Worm (Caenorhabditis elegans) whole organism, midembryonic: ENCODE data around the gene F13H10.1.

Source experiments
- T22C8.4 ChIP-seq: fragments of 200-800 bp; sonication (Bioruptor generic); IDR thresholded peaks from 2 replicates; pipeline ENCODE4 v1.3.6; 2022; ENCODE audit warnings: missing genetic modification characterization, missing compliant biosample characterization
- cog-1 ChIP-seq: sonication (generic microtip); optimal IDR thresholded peaks from 2 replicates; lab custom pipeline; 2016; ENCODE audit warnings: missing genetic modification characterization, missing compliant biosample characterization
- flt-1 ChIP-seq: fragments of 200-800 bp; sonication (Bioruptor generic); IDR thresholded peaks from 2 replicates; pipeline ENCODE4 v1.3.6; 2022; ENCODE audit warnings: missing genetic modification characterization, missing compliant biosample characterization
- klf-2 ChIP-seq: fragments of 200-800 bp; sonication (Bioruptor generic); conservative IDR thresholded peaks from 2 replicates; pipeline ENCODE4 v1.3.6; 2022; ENCODE audit warnings: missing genetic modification reagents, missing genetic modification characterization, missing compliant biosample characterization
- med-1 ChIP-seq: sonication (generic microtip); optimal IDR thresholded peaks from 2 replicates; lab custom pipeline; 2017; ENCODE audit warnings: missing genetic modification characterization, mild to moderate bottlenecking, missing compliant biosample characterization, antibody characterized with exemption, missing genetic modification reagents; ENCODE audit not compliant: insufficient read depth
- ref-1 ChIP-seq: fragments of 200-800 bp; sonication (Bioruptor generic); conservative IDR thresholded peaks from 2 replicates; pipeline ENCODE4 v1.3.6; 2022; ENCODE audit warnings: missing genetic modification reagents, missing genetic modification characterization, missing compliant biosample characterization
- tab-1 ChIP-seq: fragments of 200-800 bp; sonication (Bioruptor generic); IDR thresholded peaks from 2 replicates; pipeline ENCODE4 v1.3.6; 2022; ENCODE audit warnings: missing genetic modification characterization, missing compliant biosample characterization
- ztf-23 ChIP-seq: fragments of 200-800 bp; sonication (Bioruptor generic); IDR thresholded peaks from 2 replicates; pipeline ENCODE4 v1.3.6; 2022; ENCODE audit warnings: missing genetic modification reagents, missing genetic modification characterization, missing compliant biosample characterization
- ztf-29 ChIP-seq: fragments of 200-800 bp; sonication (Bioruptor generic); IDR thresholded peaks from 2 replicates; pipeline ENCODE4 v1.3.6; 2022; ENCODE audit warnings: missing genetic modification reagents, missing genetic modification characterization, missing compliant biosample characterization

Gene F13H10.1

DNA sequence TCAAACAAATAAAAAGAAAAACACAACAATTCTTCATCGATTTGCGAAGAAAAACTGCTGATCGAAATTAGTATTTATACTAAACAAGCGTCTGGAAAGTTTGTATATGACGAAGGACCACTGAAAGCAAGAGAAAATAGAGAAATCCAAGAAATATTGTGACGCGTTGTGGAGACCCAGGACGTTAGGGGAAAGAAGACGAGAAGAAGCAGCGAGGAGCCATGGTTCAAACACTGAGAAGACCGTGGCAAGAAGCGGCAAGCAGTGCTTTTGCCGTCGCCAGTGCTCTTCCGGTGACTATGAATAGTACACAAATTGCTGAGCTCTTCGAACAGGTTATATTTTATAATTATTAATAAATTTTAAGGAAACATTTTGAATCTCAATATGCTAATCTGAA is 34.3 kb downstream of the F13H10.1 start:
- TF ChIP-seq flt-1 (GFP tag; lab: Robert Waterston, UW) (no peak), ref-1 (no peak), klf-2 (GFP tag; lab: Robert Waterston, UW) (no peak), ztf-23 (no peak), tab-1 (no peak)

DNA sequence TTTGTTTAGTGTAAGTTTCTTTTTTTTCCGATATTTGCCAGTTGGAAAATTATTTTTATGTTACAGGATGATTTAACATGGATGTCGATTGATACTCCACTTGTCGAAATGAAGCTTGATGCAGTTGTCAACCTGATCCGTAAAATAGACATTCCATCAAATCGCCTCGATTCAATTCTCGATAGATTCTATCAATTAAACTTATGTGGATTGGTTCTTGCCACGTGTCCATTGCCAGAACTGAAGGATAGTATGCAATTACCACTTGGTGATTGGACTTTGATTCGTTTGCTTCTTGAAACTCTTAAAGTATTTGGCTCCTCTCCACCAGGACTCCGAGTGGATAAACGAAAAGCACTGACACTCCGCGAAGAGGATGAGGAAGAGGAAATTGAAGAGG is 40.0 kb downstream of the F13H10.1 start:
- TF ChIP-seq T22C8.4 (GFP tag; lab: Robert Waterston, UW) (no peak), cog-1 (tag; lab: Kevin White, UChicago) (no peak), klf-2 (GFP tag; lab: Robert Waterston, UW) (no peak), tab-1 (no peak), ztf-23 (no peak), ref-1 (no peak), med-1 (GFP tag; lab: Kevin White, UChicago) (no peak), ztf-29 (GFP tag; lab: Robert Waterston, UW) (no peak), flt-1 (GFP tag; lab: Robert Waterston, UW) (no peak)

DNA sequence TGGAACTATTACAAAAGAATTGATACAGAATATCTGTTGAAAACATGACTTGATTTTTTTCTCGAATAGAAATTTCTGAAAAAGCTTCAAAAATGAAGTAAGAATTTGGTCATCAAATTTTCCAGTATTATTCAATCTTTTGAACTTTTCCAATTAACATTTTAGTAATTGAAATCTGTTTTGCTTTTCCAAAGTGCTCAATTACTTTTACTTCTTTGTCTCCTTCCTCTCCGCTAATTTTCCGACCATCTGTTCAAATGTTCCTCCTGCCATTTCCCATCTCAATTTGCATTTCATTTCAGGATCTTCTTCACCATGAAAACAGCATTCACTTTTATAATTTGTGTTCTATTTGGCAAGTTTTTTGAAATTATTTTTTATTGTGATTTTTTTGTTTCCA is 44.5 kb downstream of the F13H10.1 start, which contains the start of gene F36H1.11:
Gene F36H1.11 (plus strand): TSS at position 301 of the 400 bp plus-strand sequence.
- no peak for TF ChIP-seq ztf-23
- no peak for TF ChIP-seq T22C8.4 (GFP tag; lab: Robert Waterston, UW)

ce11 chrIV:11049806-11050205 is 45.4 kb downstream of the F13H10.1 start, which contains the start of gene F36H1.3:
F36H1.3 (plus strand) TSS chrIV:11050128.
- no peak for TF ChIP-seq T22C8.4 (GFP tag; lab: Robert Waterston, UW)
- no peak for TF ChIP-seq ztf-23
- no peak for TF ChIP-seq med-1 (GFP tag; lab: Kevin White, UChicago)
- TF ChIP-seq tab-1 = no peak
- no peak for TF ChIP-seq ref-1
- TF ChIP-seq klf-2 (GFP tag; lab: Robert Waterston, UW) = no peak

DNA sequence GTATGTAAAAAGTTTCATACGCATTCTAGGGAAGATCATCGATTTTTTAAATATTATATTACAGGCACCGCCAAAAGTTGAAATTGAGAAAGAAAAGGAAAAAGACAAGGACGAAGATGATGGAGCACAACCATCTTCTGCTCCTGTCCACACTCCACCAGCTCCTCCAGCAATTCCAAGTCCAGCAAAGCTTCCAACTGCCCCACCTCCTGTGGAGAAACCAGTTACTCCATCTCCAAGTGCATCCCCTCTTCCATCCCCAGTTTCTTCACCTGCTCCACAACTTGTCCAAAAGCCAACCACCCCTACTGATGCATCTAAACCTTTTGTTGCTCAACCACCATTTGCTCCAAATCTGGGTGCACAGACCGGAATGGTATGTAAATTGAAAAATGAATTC is 47.6 kb downstream of the F13H10.1 start:
- TF ChIP-seq tab-1 (no peak), T22C8.4 (GFP tag; lab: Robert Waterston, UW) (no peak)

DNA sequence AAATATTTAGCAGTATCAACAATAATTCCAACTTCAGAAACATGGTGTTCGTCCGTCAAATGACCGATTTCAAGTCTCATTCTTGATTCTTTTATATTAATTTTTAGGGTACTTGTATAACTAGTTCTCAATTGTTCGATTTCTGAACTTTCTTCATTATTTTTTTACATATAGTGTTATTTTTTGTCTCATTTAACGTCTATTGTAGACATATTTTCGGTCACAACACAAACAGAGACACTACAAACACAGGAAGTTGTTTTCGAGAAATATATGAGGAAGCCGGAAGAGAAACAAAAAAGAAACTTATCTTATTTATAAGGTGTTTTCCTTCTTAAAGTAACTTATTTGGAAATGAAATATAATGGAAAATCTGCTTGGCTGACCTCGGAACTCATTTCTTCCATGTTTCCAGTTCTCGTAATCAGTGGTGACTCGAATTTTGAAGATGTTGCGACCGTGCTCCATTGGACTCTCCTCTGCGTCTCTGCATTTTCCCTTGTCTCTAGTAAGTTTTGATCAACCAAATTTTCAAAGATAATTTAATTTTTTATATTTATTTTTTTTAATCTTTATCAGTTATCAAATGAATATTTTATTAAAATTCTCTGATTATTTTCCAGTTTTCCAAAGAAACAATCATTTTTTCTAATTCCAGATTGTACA is 49.4 kb downstream of the F13H10.1 start, which contains the start of the genes F36H1.12 and lin-3:
Gene F36H1.12 (minus strand): TSS at position 51 of the 666 bp plus-strand sequence.
Gene lin-3 (plus strand): TSS at position 657 of the 666 bp plus-strand sequence.
- no peak for TF ChIP-seq ztf-23
- TF ChIP-seq cog-1 (tag; lab: Kevin White, UChicago) = no peak
- no peak for TF ChIP-seq klf-2 (GFP tag; lab: Robert Waterston, UW)
- no peak for TF ChIP-seq T22C8.4 (GFP tag; lab: Robert Waterston, UW)
- TF ChIP-seq flt-1 (GFP tag; lab: Robert Waterston, UW) = no peak
- no peak for TF ChIP-seq tab-1
- no peak for TF ChIP-seq ztf-29 (GFP tag; lab: Robert Waterston, UW)
- no peak for TF ChIP-seq ref-1
- TF ChIP-seq med-1 (GFP tag; lab: Kevin White, UChicago) = no peak
